Worm (Caenorhabditis elegans) whole organism, L3 larva: ENCODE data around the gene C23H5.11.

Source experiments
- ama-1 ChIP-seq: fragments of 150-350 bp; optimal IDR thresholded peaks from 2 replicates; lab custom pipeline; 2018
- daf-12 ChIP-seq: fragments of 150-350 bp; optimal IDR thresholded peaks from 2 replicates; lab custom pipeline; 2014; ENCODE audit warnings: missing biosample characterization, missing genetic modification reagents, missing genetic modification characterization
- elt-3 ChIP-seq, 3 experiments: fragments of 150-350 bp in 1 of 3; sonication (generic microtip) in 2 of 3; optimal IDR thresholded peaks; 2 replicates in 2 of 3; 4 replicates in 1 of 3; lab custom pipeline; 2014 to 2017; ENCODE audit warnings: missing biosample characterization in 3 of 3, missing genetic modification characterization in 3 of 3
- mml-1 ChIP-seq: fragments of 150-350 bp; sonication (generic microtip); optimal IDR thresholded peaks from 3 replicates; lab custom pipeline; 2014; ENCODE audit warnings: missing biosample characterization, missing genetic modification characterization
- nhr-23 ChIP-seq: fragments of 150-350 bp; optimal IDR thresholded peaks from 2 replicates; lab custom pipeline; 2014; ENCODE audit warnings: missing biosample characterization, missing genetic modification reagents, missing genetic modification characterization
- nhr-237 ChIP-seq: fragments of 150-350 bp; optimal IDR thresholded peaks from 2 replicates; lab custom pipeline; 2014; ENCODE audit warnings: missing biosample characterization, missing genetic modification characterization
- nhr-25 ChIP-seq: sonication (generic microtip); optimal IDR thresholded peaks from 2 replicates; lab custom pipeline; 2017; ENCODE audit warnings: missing biosample characterization, missing genetic modification characterization
- snpc-4 ChIP-seq: fragments of 150-350 bp; optimal IDR thresholded peaks from 2 replicates; lab custom pipeline; 2014; ENCODE audit warnings: missing biosample characterization, missing genetic modification characterization
- unc-62 ChIP-seq: fragments of 150-350 bp; sonication (generic microtip); optimal IDR thresholded peaks from 4 replicates; lab custom pipeline; 2014; ENCODE audit warnings: missing biosample characterization, missing genetic modification reagents, missing genetic modification characterization
- zag-1 ChIP-seq: fragments of 150-350 bp; optimal IDR thresholded peaks from 2 replicates; lab custom pipeline; 2014; ENCODE audit warnings: missing biosample characterization, missing genetic modification characterization

ce11 chrIV:2130714-2131113 is 31.0 kb upstream of the C23H5.11 start, which contains the start of gene prmt-6:
- TF ChIP-seq elt-3 (tag; optimal IDR thresholded peaks at IDR 0.05; lab: Kevin White, UChicago): peak in 1 of 3 experiments; percentile 26
- no peak for TF ChIP-seq unc-62 (GFP tag; lab: Kevin White, UChicago)
- TF ChIP-seq mml-1: no peak
- no peak for TF ChIP-seq nhr-25 (tag; lab: Kevin White, UChicago)
- no peak for TF ChIP-seq snpc-4 (tag; lab: Kevin White, UChicago)
- TF ChIP-seq zag-1: no peak
- TF ChIP-seq nhr-237 (tag; lab: Kevin White, UChicago): no peak
- no peak for TF ChIP-seq daf-12 (tag; lab: Kevin White, UChicago)
- no peak for TF ChIP-seq nhr-23 (tag; lab: Kevin White, UChicago)
- no peak for TF ChIP-seq ama-1
